Worm (Caenorhabditis elegans): ENCODE data around the gene nprl-2.

The nprl-2 gene

DNA sequence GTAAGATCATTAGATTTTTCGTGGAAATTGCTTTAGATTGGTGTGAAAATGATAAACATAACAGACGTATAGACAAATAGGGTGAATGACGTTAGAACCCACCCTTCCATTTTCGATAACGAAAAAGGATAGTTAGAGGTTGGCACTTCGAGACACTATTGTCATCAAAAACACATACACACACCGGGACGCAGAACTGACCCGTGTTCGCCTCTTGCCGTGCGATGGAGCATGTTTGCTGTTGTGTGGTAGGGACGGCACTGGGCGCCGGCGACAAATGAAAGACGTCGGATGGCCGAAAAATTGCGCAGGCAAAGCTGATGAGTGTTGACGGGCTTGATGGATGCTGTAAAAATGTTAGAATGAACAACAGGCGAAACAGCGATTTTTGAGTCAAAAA, 6.8 kb upstream of the nprl-2 start (continued):
- TF ChIP-seq blmp-1 (tag; optimal IDR thresholded peaks at IDR 0.05) (no peak), C34B4.2 (tag; optimal IDR thresholded peaks at IDR 0.05) (no peak), unc-86 (tag; optimal IDR thresholded peaks at IDR 0.05) (no peak), fkh-4 (tag; optimal IDR thresholded peaks at IDR 0.05; ENCODE audit: borderline replicate concordance) (no peak), ets-5 (GFP tag; IDR thresholded peaks at IDR 0.05) (no peak), nhr-84 (tag; optimal IDR thresholded peaks at IDR 0.05) (no peak), aha-1 (tag; optimal IDR thresholded peaks at IDR 0.05) (no peak), alr-1 (tag; optimal IDR thresholded peaks at IDR 0.05; ENCODE audit: borderline replicate concordance) (no peak), nhr-71 (tag; optimal IDR thresholded peaks at IDR 0.05) (peak; percentile 0), elt-3 (tag; optimal IDR thresholded peaks at IDR 0.05) (no peak), xbp-1 (tag; optimal IDR thresholded peaks at IDR 0.05) (no peak), ceh-8 (GFP tag; optimal IDR thresholded peaks at IDR 0.05) (no peak), mdl-1 (tag; optimal IDR thresholded peaks at IDR 0.05) (peak in 1 of 2 experiments; percentile 29), ztf-4 (tag; optimal IDR thresholded peaks at IDR 0.05) (no peak)

DNA sequence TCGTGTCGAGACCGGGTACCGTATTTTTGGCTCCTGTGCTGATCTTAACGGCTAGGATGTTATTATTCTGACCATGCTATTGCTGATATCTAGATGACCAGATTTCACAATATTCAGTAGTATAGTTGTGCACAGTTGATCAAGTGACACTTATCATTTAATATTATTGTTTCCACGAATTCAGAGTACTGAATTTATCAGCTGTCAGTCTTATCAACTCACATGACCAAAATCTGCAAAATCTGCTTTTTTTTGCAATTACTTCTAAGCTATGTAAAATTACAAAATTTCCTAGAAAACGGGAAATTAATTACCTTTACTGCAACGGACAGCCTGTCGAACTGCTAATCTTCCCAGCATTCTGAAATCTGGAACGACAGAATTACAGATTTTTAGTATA, 6.2 kb upstream of the nprl-2 start, which contains the start of gene pam-1:
Gene pam-1, minus strand, starts transcription at position 368 of the 400 bp plus-strand sequence.
- TF ChIP-seq zag-1 (tag; optimal IDR thresholded peaks at IDR 0.05) = no peak
- TF ChIP-seq hlh-4 (tag; optimal IDR thresholded peaks at IDR 0.05) = peak; percentile 87
- TF ChIP-seq nhr-71 (tag; optimal IDR thresholded peaks at IDR 0.05) = peak; percentile 23

DNA sequence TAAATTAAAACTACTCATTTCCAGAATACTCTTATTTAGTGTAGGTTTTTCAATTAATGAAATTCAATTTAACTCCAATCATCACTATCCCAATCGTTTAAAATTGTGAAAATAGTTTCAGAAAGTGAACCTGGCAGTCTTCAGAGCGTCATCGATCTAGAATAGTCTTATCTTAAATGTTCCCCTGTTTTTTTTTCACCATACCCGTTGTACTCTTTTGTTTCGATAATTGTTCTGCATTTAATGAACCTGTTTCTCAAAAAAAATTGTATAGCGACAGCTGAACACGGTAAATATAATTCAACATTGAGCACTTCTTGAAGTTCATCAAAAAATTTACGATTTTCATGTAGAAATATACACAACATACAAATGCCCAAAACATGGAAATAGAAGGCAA, 5.4 kb upstream of the nprl-2 start:
- TF ChIP-seq zip-4 (GFP tag; optimal IDR thresholded peaks at IDR 0.05) (no peak), nhr-76 (tag; optimal IDR thresholded peaks at IDR 0.05) (no peak), skn-1 (tag; optimal IDR thresholded peaks at IDR 0.05) (no peak), egl-13 (tag; optimal IDR thresholded peaks at IDR 0.05) (no peak), sptf-1 (tag; optimal IDR thresholded peaks at IDR 0.05) (no peak), pax-3 (tag; optimal IDR thresholded peaks at IDR 0.05) (no peak), nhr-20 (tag; optimal IDR thresholded peaks at IDR 0.05) (no peak), ceh-82 (tag; optimal IDR thresholded peaks at IDR 0.05) (no peak), nhr-12 (tag; optimal IDR thresholded peaks at IDR 0.05) (no peak), isw-1 (GFP tag; IDR thresholded peaks at IDR 0.05) (no peak), nhr-237 (tag; optimal IDR thresholded peaks at IDR 0.05) (no peak), mab-9 (GFP tag; IDR thresholded peaks at IDR 0.05) (no peak), nhr-85 (tag) (no peak), ceh-88 (GFP tag; IDR thresholded peaks at IDR 0.05) (no peak), aha-1 (tag; optimal IDR thresholded peaks at IDR 0.05) (no peak), ceh-8 (GFP tag; optimal IDR thresholded peaks at IDR 0.05) (no peak), nhr-90 (tag; optimal IDR thresholded peaks at IDR 0.05; ENCODE audit: poor library complexity) (no peak), elt-2 (tag; optimal IDR thresholded peaks at IDR 0.05) (no peak), lir-3 (tag; optimal IDR thresholded peaks at IDR 0.05; ENCODE audit: poor library complexity) (no peak), dsc-1 (tag; optimal IDR thresholded peaks at IDR 0.05) (no peak)

DNA sequence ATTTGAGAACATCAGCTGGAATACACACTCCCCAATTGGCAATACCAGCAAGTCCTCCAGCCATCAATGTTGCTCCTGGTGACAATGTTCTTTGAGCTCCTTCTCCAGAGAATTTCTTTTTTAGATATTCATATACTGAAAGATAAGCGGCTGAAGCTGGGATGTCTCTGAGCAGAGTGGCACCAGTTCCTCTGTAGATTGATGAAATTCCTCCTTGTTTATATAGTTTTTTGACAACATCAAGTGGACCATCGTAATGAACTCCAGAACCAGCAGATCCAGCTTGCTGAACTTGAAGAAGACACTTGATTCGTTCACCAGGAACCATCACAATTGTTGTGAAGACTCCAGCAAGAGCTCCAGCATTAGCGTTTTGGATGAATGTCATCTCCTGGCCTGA, 4.5 kb upstream of the nprl-2 start:
- TF ChIP-seq nhr-76 (tag; optimal IDR thresholded peaks at IDR 0.05) (no peak), F16B12.6 (tag; optimal IDR thresholded peaks at IDR 0.05) (no peak), xbp-1 (tag; optimal IDR thresholded peaks at IDR 0.05) (no peak), egl-13 (tag; optimal IDR thresholded peaks at IDR 0.05) (no peak), snu-23 (GFP tag; optimal IDR thresholded peaks at IDR 0.05) (no peak), zip-4 (GFP tag; optimal IDR thresholded peaks at IDR 0.05) (no peak), fkh-8 (tag; optimal IDR thresholded peaks at IDR 0.05) (no peak), lin-35 (GFP tag; optimal IDR thresholded peaks at IDR 0.05) (no peak), elt-2 (tag; optimal IDR thresholded peaks at IDR 0.05) (no peak), mep-1 (tag; optimal IDR thresholded peaks at IDR 0.05) (no peak), dsc-1 (tag; optimal IDR thresholded peaks at IDR 0.05) (no peak), ceh-8 (GFP tag; optimal IDR thresholded peaks at IDR 0.05) (no peak), ces-1 (GFP tag; optimal IDR thresholded peaks at IDR 0.05) (no peak), nhr-11 (tag; optimal IDR thresholded peaks at IDR 0.05) (no peak), aha-1 (tag; optimal IDR thresholded peaks at IDR 0.05) (no peak), nhr-20 (tag; optimal IDR thresholded peaks at IDR 0.05) (no peak), unc-30 (tag; optimal IDR thresholded peaks at IDR 0.05) (no peak)
